Worm (Caenorhabditis elegans) whole organism, L3 larva: ENCODE results near the gene pho-12.

Source experiments
- aly-2 ChIP-seq: fragments of 150-350 bp; optimal IDR thresholded peaks from 2 replicates; lab custom pipeline; 2014; ENCODE audit warnings: missing biosample characterization, missing genetic modification characterization
- ceh-82 ChIP-seq: fragments of 150-350 bp; optimal IDR thresholded peaks from 2 replicates; lab custom pipeline; 2014; ENCODE audit warnings: missing biosample characterization, missing genetic modification characterization
- ceh-9 ChIP-seq: sonication (generic microtip); optimal IDR thresholded peaks from 2 replicates; lab custom pipeline; 2018; ENCODE audit warnings: missing biosample characterization, missing genetic modification characterization
- daf-12 ChIP-seq: fragments of 150-350 bp; optimal IDR thresholded peaks from 2 replicates; lab custom pipeline; 2014; ENCODE audit warnings: missing biosample characterization, missing genetic modification reagents, missing genetic modification characterization
- egl-27 ChIP-seq: sonication (generic microtip); optimal IDR thresholded peaks from 4 replicates; lab custom pipeline; 2017; ENCODE audit warnings: missing biosample characterization, missing genetic modification reagents, missing genetic modification characterization
- fos-1 ChIP-seq: fragments of 150-350 bp; optimal IDR thresholded peaks from 2 replicates; lab custom pipeline; 2014; ENCODE audit warnings: missing biosample characterization, missing genetic modification characterization
- jun-1 ChIP-seq: fragments of 150-350 bp; optimal IDR thresholded peaks from 2 replicates; lab custom pipeline; 2014; ENCODE audit warnings: missing biosample characterization, missing genetic modification reagents, missing genetic modification characterization
- mdl-1 ChIP-seq: fragments of 150-350 bp; optimal IDR thresholded peaks from 2 replicates; lab custom pipeline; 2014; ENCODE audit warnings: missing biosample characterization, missing genetic modification characterization
- nhr-11 ChIP-seq: fragments of 150-350 bp; optimal IDR thresholded peaks from 2 replicates; lab custom pipeline; 2014; ENCODE audit warnings: missing biosample characterization, missing genetic modification characterization
- nhr-12 ChIP-seq: fragments of 150-350 bp; optimal IDR thresholded peaks from 2 replicates; lab custom pipeline; 2014; ENCODE audit warnings: missing biosample characterization, missing genetic modification characterization
- unc-39 ChIP-seq: sonication (generic microtip); optimal IDR thresholded peaks from 4 replicates; lab custom pipeline; 2017; ENCODE audit warnings: missing biosample characterization, missing genetic modification characterization
- zag-1 ChIP-seq: fragments of 150-350 bp; optimal IDR thresholded peaks from 2 replicates; lab custom pipeline; 2014; ENCODE audit warnings: missing biosample characterization, missing genetic modification characterization

DNA sequence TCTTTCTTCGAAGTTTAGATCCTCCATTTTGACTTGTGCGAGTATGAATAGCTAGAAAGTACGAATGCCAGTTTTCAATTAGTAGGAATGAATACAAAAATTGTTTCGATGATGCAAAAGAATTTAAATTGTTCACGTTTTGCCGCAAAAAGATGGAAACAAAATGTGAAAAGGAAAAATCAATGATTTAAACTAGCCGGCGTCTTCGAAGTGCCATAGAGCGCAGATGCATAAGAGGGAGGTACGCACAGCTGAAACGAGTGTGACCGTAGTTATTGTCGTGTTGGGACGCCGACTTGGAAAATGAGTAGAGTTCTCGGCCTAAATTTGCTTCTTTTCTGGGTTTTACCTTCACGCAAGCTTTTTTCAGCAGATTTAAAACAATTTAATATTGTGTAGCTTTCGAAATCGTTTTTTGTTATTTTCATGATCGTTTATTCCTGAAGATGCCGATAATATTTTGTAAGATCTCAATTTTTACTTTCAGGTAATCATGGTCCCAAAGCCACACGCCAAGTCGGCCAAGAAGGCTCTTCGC lies 5.4 kb downstream of the pho-12 start, which contains the start of the genes ify-1 and rpl-22:
- no peak for TF ChIP-seq daf-12
- peak; percentile 77 for TF ChIP-seq jun-1 (tag; lab: Kevin White, UChicago)
- no peak for TF ChIP-seq aly-2 (tag; lab: Kevin White, UChicago)
- TF ChIP-seq ceh-9 (tag; lab: Kevin White, UChicago) = no peak
- TF ChIP-seq nhr-12 (tag; lab: Kevin White, UChicago) = no peak
- peak; percentile 82 for TF ChIP-seq nhr-11 (tag; lab: Kevin White, UChicago)
- no peak for TF ChIP-seq mdl-1
- TF ChIP-seq unc-39 = no peak
- TF ChIP-seq zag-1 (tag; lab: Kevin White, UChicago) = no peak
- TF ChIP-seq ceh-82 = peak; percentile 48
- TF ChIP-seq fos-1 = no peak
- TF ChIP-seq egl-27 = no peak
